1 fruit fly cellular context compared by ENCODE assay signal in genomic region chr2L:16492617-16493203, dm6.
TF ChIP-seq lines count a peak whose summit lies in the region.

No protein-coding gene starts in this region.

TF ChIP-seq in whole organism, embryonic, 481 proteins besides CTCF, POLR2A, EP300 and RAD21 (continued from another document):
- no peak for TF ChIP-seq CG1832 (GFP tag; optimal IDR thresholded peaks at IDR 0.05; lab: Kevin White, UChicago)
- no peak; the same call in 1 of the 2 replicates for TF ChIP-seq CG14667 (GFP tag; IDR thresholded peaks at IDR 0.05; lab: Robert Waterston, UW)
- TF ChIP-seq B-H1 (GFP tag; IDR thresholded peaks at IDR 0.05; lab: Robert Waterston, UW), result peak; percentile 54; the same call in 2 of the 3 replicates
- TF ChIP-seq CG10565 (GFP tag; optimal IDR thresholded peaks at IDR 0.05; lab: Kevin White, UChicago), result no peak
- no peak for TF ChIP-seq h (optimal IDR thresholded peaks at IDR 0.05; lab: Kevin White, UChicago)
- TF ChIP-seq Pdp1 (GFP tag; optimal IDR thresholded peaks at IDR 0.05; lab: Kevin White, UChicago), result peak; percentile 73 to 94
- peak; percentile 87 for TF ChIP-seq CG8924 (tag; optimal IDR thresholded peaks at IDR 0.05; lab: Kevin White, UChicago)
- TF ChIP-seq lmd (GFP tag; IDR thresholded peaks at IDR 0.05; lab: Robert Waterston, UW), result peak; percentile 84
- TF ChIP-seq wek (GFP tag; optimal IDR thresholded peaks at IDR 0.05; lab: Kevin White, UChicago), result peak; percentile 43
- TF ChIP-seq Doc3 (GFP tag; IDR thresholded peaks at IDR 0.05; lab: Robert Waterston, UW; ENCODE audit: partially characterized antibody), result no peak
- TF ChIP-seq CG8290 (GFP tag; optimal IDR thresholded peaks at IDR 0.05; lab: Kevin White, UChicago), result peak; percentile 52
- TF ChIP-seq CG8290 (tag; optimal IDR thresholded peaks at IDR 0.05; lab: Kevin White, UChicago), result peak in 1 of 2 experiments; percentile 85
- TF ChIP-seq CG1529 (GFP tag; optimal IDR thresholded peaks at IDR 0.05; lab: Kevin White, UChicago), result peak; percentile 76
- peak; percentile 53 for TF ChIP-seq E2f2 (GFP tag; IDR thresholded peaks at IDR 0.05; lab: Robert Waterston, UW)
- TF ChIP-seq trh (GFP tag; optimal IDR thresholded peaks at IDR 0.05; lab: Kevin White, UChicago), result no peak
- TF ChIP-seq CG14965 (GFP tag; optimal IDR thresholded peaks at IDR 0.05; lab: Kevin White, UChicago; ENCODE audit: borderline replicate concordance), result no peak
- TF ChIP-seq C15 (GFP tag; IDR thresholded peaks at IDR 0.05; lab: Robert Waterston, UW), result no peak
- peak; percentile 76 for TF ChIP-seq odd (GFP tag; optimal IDR thresholded peaks at IDR 0.05; lab: Kevin White, UChicago)
- TF ChIP-seq CG9609 (GFP tag; optimal IDR thresholded peaks at IDR 0.05; lab: Kevin White, UChicago), result peak; percentile 61
- peak; percentile 70 for TF ChIP-seq Atf6 (GFP tag; IDR thresholded peaks at IDR 0.05; lab: Robert Waterston, UW)
- no peak for TF ChIP-seq stwl (tag; optimal IDR thresholded peaks at IDR 0.05; lab: Kevin White, UChicago)
- TF ChIP-seq CG15011 (GFP tag; optimal IDR thresholded peaks at IDR 0.05; lab: Kevin White, UChicago), result peak; percentile 21
- peak in 1 of 2 experiments; percentile 62 for TF ChIP-seq Eip74EF (GFP tag; optimal IDR thresholded peaks at IDR 0.05; lab: Kevin White, UChicago)
- TF ChIP-seq dati (GFP tag; IDR thresholded peaks at IDR 0.05; lab: Robert Waterston, UW), result no peak
- 0 out of 2 replicates have a peak, but pooled peaks have one; percentile 12 for TF ChIP-seq Adf1 (GFP tag; IDR thresholded peaks at IDR 0.05; lab: Robert Waterston, UW)
- no peak for TF ChIP-seq luna (GFP tag; optimal IDR thresholded peaks at IDR 0.05; lab: Kevin White, UChicago)
- peak; percentile 82 for TF ChIP-seq vvl (GFP tag; IDR thresholded peaks at IDR 0.05; lab: Robert Waterston, UW)
- TF ChIP-seq seq (GFP tag; IDR thresholded peaks at IDR 0.05; lab: Robert Waterston, UW), result peak; percentile 64; the same call in 1 of the 2 replicates
- TF ChIP-seq CG3726 (GFP tag; IDR thresholded peaks at IDR 0.05; lab: Robert Waterston, UW), result no peak
- TF ChIP-seq Bgb (GFP tag; IDR thresholded peaks at IDR 0.05; lab: Robert Waterston, UW; ENCODE audit: partially characterized antibody), result no peak
- peak; percentile 77 for TF ChIP-seq D19A (tag; optimal IDR thresholded peaks at IDR 0.05; lab: Kevin White, UChicago)
- no peak for TF ChIP-seq sc (optimal IDR thresholded peaks at IDR 0.05; lab: Kevin White, UChicago)
- TF ChIP-seq sc (GFP tag; optimal IDR thresholded peaks at IDR 0.05; lab: Kevin White, UChicago), result peak; percentile 51
- TF ChIP-seq Hmr (GFP tag; optimal IDR thresholded peaks at IDR 0.05; lab: Kevin White, UChicago), result peak; percentile 77
- peak; percentile 85 to 92 for TF ChIP-seq bsh (GFP tag; optimal IDR thresholded peaks at IDR 0.05; lab: Kevin White, UChicago)
- peak; percentile 64 for TF ChIP-seq CG10959 (GFP tag; IDR thresholded peaks at IDR 0.05; lab: Robert Waterston, UW)
- TF ChIP-seq CG1647 (GFP tag; optimal IDR thresholded peaks at IDR 0.05; lab: Kevin White, UChicago), result no peak
- TF ChIP-seq Hsf (GFP tag; optimal IDR thresholded peaks at IDR 0.05; lab: Kevin White, UChicago), result peak; percentile 76
- peak; percentile 69 for TF ChIP-seq Optix (GFP tag; IDR thresholded peaks at IDR 0.05; lab: Robert Waterston, UW)
- TF ChIP-seq prd (optimal IDR thresholded peaks at IDR 0.05; lab: Kevin White, UChicago), result no peak
- peak; percentile 85 for TF ChIP-seq prd (GFP tag; IDR thresholded peaks at IDR 0.05; lab: Robert Waterston, UW)
